Fruit fly (Drosophila melanogaster) whole organism, wandering third instar larva: ENCODE measurements around the gene HisCl1.
A peak's percentile ranks its signal among the peaks of the same experiment; 100 is the strongest.

Experiments
- Abd-B ChIP-seq: fragments of >200 bp; optimal IDR thresholded peaks from 2 replicates; lab custom pipeline; 2017; ENCODE audit warnings: missing biosample characterization, missing genetic modification characterization
- CrebA ChIP-seq: fragments of 200-800 bp; sonication (Bioruptor generic); optimal IDR thresholded peaks from 2 replicates; lab custom pipeline; 2016; ENCODE audit warnings: missing biosample characterization, mild to moderate bottlenecking, missing genetic modification characterization, borderline replicate concordance
- Hr78 ChIP-seq: fragments of >200 bp; optimal IDR thresholded peaks from 2 replicates; lab custom pipeline; 2017; ENCODE audit warnings: missing biosample characterization, missing genetic modification characterization
- Myc ChIP-seq: fragments of >200 bp; optimal IDR thresholded peaks from 2 replicates; lab custom pipeline; 2017
- Vsx2 ChIP-seq: fragments of 200-300, 225-300 bp; sonication (Bioruptor generic); optimal IDR thresholded peaks from 2 replicates; lab custom pipeline; 2018; ENCODE audit warnings: missing biosample characterization, missing genetic modification characterization; ENCODE audit not compliant: partially characterized antibody
- br ChIP-seq: fragments of 200-800 bp; sonication (Bioruptor generic); optimal IDR thresholded peaks from 2 replicates; lab custom pipeline; 2016; ENCODE audit warnings: missing biosample characterization, missing genetic modification characterization
- brk ChIP-seq: fragments of 200-800 bp; sonication (Bioruptor generic); optimal IDR thresholded peaks from 2 replicates; lab custom pipeline; 2016; ENCODE audit warnings: missing biosample characterization, mild to moderate bottlenecking, missing genetic modification characterization
- dl ChIP-seq, 2 experiments: fragments of 175-275, 200-275 bp in 1 of 2; fragments of 200-275 bp in 1 of 2; sonication (Bioruptor generic); optimal IDR thresholded peaks; lab custom pipeline; 2018; ENCODE audit warnings: mild to moderate bottlenecking in 2 of 2, missing biosample characterization in 2 of 2, missing genetic modification characterization in 2 of 2, moderate library complexity in 2 of 2; ENCODE audit not compliant: partially characterized antibody in 2 of 2, insufficient read depth in 1 of 2
- dmrt93B ChIP-seq: fragments of 200-800 bp; sonication (Bioruptor generic); optimal IDR thresholded peaks from 2 replicates; lab custom pipeline; 2018; ENCODE audit warnings: missing biosample characterization, mild to moderate bottlenecking, missing genetic modification characterization
- lola ChIP-seq: fragments of >200 bp; optimal IDR thresholded peaks from 2 replicates; lab custom pipeline; 2017; ENCODE audit warnings: missing biosample characterization, missing genetic modification characterization
- pan ChIP-seq: fragments of >200 bp; optimal IDR thresholded peaks from 2 replicates; lab custom pipeline; 2017
- psq ChIP-seq: fragments of 200-800 bp; sonication (Bioruptor generic); optimal IDR thresholded peaks from 3 replicates; lab custom pipeline; 2017; ENCODE audit warnings: missing biosample characterization, mild to moderate bottlenecking, missing genetic modification characterization, moderate library complexity
- rgr ChIP-seq: fragments of 200-800 bp; sonication (Bioruptor generic); optimal IDR thresholded peaks from 3 replicates; lab custom pipeline; 2016; ENCODE audit warnings: missing biosample characterization, mild to moderate bottlenecking, missing genetic modification characterization
- usp ChIP-seq: fragments of >200 bp; optimal IDR thresholded peaks from 2 replicates; lab custom pipeline; 2017; ENCODE audit warnings: missing biosample characterization, missing genetic modification characterization

dm6 chr3R:11761718-11762117 lies 25.3 kb upstream of the HisCl1 start:
- no peak for TF ChIP-seq dmrt93B (GFP tag; lab: Kevin White, UChicago)
- peak; percentile 85 for TF ChIP-seq rgr (GFP tag; lab: Kevin White, UChicago)
- no peak for TF ChIP-seq CrebA (GFP tag; lab: Kevin White, UChicago)
- no peak for TF ChIP-seq lola (GFP tag; lab: Kevin White, UChicago)
- TF ChIP-seq psq, result no peak
- TF ChIP-seq Myc (lab: Kevin White, UChicago), result no peak
- no peak for TF ChIP-seq dl (GFP tag; optimal IDR thresholded peaks at IDR 0.05; lab: Kevin White, UChicago; ENCODE audit: insufficient read depth in 1 of 2, partially characterized antibody in 2 of 2)
- TF ChIP-seq pan (lab: Kevin White, UChicago), result no peak
- TF ChIP-seq usp (GFP tag; lab: Kevin White, UChicago), result no peak
- no peak for TF ChIP-seq Abd-B (GFP tag; lab: Kevin White, UChicago)
- no peak for TF ChIP-seq Vsx2
- TF ChIP-seq Hr78 (GFP tag; lab: Kevin White, UChicago), result no peak
- TF ChIP-seq brk (GFP tag; lab: Kevin White, UChicago), result no peak
- TF ChIP-seq br (GFP tag; lab: Kevin White, UChicago), result no peak
